Worm (Caenorhabditis elegans): ENCODE data around the gene R31.2.

Gene R31.2

DNA sequence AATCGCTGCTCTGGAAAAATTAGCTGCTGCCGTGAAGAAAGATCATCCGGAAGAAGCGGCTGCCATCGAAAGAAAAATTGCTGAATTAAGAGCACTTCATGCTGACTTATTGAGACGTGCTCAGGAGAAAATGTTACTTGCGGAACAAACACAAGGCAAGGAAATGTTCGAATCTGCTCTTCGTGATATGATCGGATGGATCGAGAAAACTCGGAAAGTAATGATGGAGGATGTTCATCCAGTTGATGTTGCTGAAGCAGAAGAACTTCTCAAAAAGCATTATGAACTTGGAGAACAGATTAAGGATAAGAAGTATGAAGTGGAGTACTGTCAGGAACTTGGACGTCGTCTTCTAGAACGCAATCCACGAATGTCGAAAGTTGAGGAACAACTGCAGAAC, 11.4 kb upstream of the R31.2 start:
- TF ChIP-seq klf-2 (GFP tag; conservative IDR thresholded peaks at IDR 0.05), result no peak
- TF ChIP-seq tab-1 (GFP tag; IDR thresholded peaks at IDR 0.05), result no peak
- TF ChIP-seq med-1 (GFP tag; optimal IDR thresholded peaks at IDR 0.05; ENCODE audit: insufficient read depth), result no peak
- TF ChIP-seq T22C8.4 (GFP tag; IDR thresholded peaks at IDR 0.05), result no peak
- TF ChIP-seq ref-1 (GFP tag; conservative IDR thresholded peaks at IDR 0.05), result no peak
- no peak for TF ChIP-seq cog-1 (tag; optimal IDR thresholded peaks at IDR 0.05)
- TF ChIP-seq ztf-29 (GFP tag; IDR thresholded peaks at IDR 0.05), result no peak
- no peak for TF ChIP-seq flt-1 (GFP tag; IDR thresholded peaks at IDR 0.05)
- no peak for TF ChIP-seq ztf-23 (GFP tag; IDR thresholded peaks at IDR 0.05)

DNA sequence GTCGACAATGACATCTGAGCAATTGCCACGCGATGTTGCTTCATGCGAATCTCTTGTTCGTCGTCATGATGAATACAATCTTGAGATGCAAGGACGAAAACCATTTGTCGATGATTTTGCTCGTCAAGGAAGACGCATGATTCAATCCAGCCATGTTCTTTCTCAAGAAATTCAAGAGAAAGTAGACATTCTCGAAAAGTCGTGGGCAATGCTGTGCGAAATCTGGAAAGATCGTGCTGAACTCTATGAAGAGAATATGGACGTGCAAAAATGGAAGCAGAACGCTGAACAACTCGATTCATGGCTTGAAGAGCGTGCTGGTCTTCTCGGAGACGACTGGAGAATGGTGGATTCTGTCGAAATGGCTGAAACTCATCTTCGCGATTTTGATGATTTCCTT, 4.1 kb upstream of the R31.2 start:
- TF ChIP-seq cog-1 (tag; optimal IDR thresholded peaks at IDR 0.05) (no peak), ztf-23 (GFP tag; IDR thresholded peaks at IDR 0.05) (no peak), klf-2 (GFP tag; conservative IDR thresholded peaks at IDR 0.05) (no peak), tab-1 (GFP tag; IDR thresholded peaks at IDR 0.05) (no peak), ztf-29 (GFP tag; IDR thresholded peaks at IDR 0.05) (no peak), T22C8.4 (GFP tag; IDR thresholded peaks at IDR 0.05) (no peak), flt-1 (GFP tag; IDR thresholded peaks at IDR 0.05) (no peak), med-1 (GFP tag; optimal IDR thresholded peaks at IDR 0.05; ENCODE audit: insufficient read depth) (no peak), ref-1 (GFP tag; conservative IDR thresholded peaks at IDR 0.05) (no peak)

DNA sequence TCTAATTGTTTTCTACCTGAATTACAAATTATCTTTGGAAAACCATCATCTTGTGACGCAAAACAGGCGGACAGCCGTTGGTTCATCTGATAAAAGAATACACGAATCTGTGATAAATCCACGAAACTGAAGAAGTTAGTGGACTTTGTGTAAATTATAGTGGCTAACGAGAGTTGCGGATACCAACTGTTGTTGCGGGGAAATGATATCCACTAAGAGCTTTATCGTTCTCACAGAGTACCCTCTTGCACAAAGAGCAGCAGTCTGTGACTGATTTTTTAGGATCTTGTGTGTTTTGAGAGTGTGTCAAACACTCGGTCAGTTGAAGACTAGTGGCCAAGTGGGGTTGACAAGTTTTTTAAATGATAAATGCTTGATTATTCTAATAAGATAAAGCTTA, 2.3 kb downstream of the R31.2 start:
- TF ChIP-seq ref-1 (GFP tag; conservative IDR thresholded peaks at IDR 0.05) (no peak), flt-1 (GFP tag; IDR thresholded peaks at IDR 0.05) (no peak), cog-1 (tag; optimal IDR thresholded peaks at IDR 0.05) (no peak), med-1 (GFP tag; optimal IDR thresholded peaks at IDR 0.05; ENCODE audit: insufficient read depth) (no peak), ztf-23 (GFP tag; IDR thresholded peaks at IDR 0.05) (no peak), klf-2 (GFP tag; conservative IDR thresholded peaks at IDR 0.05) (no peak), tab-1 (GFP tag; IDR thresholded peaks at IDR 0.05) (no peak), ztf-29 (GFP tag; IDR thresholded peaks at IDR 0.05) (no peak), T22C8.4 (GFP tag; IDR thresholded peaks at IDR 0.05) (no peak)

DNA sequence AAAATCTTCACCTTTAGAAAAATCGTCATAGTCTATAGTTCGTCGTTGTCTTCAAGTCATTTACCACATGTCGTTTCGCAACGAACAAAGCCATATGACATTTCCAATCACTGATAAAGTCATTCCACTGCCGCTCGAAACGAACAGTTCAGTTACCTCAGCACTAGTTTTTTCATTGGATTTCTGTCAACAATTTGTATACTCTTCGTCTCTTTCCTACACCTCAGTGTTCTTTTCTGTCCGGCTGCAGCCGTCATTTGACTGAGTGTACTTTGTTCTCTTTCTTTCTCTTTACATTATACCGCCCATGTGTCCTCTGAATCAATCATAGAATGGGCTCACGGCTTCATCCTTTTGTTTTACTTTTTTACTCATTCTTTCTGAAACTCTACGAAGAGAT, 3.9 kb downstream of the R31.2 start:
- TF ChIP-seq T22C8.4 (GFP tag; IDR thresholded peaks at IDR 0.05), result no peak
- TF ChIP-seq cog-1 (tag; optimal IDR thresholded peaks at IDR 0.05), result no peak
- TF ChIP-seq ztf-23 (GFP tag; IDR thresholded peaks at IDR 0.05), result no peak

DNA sequence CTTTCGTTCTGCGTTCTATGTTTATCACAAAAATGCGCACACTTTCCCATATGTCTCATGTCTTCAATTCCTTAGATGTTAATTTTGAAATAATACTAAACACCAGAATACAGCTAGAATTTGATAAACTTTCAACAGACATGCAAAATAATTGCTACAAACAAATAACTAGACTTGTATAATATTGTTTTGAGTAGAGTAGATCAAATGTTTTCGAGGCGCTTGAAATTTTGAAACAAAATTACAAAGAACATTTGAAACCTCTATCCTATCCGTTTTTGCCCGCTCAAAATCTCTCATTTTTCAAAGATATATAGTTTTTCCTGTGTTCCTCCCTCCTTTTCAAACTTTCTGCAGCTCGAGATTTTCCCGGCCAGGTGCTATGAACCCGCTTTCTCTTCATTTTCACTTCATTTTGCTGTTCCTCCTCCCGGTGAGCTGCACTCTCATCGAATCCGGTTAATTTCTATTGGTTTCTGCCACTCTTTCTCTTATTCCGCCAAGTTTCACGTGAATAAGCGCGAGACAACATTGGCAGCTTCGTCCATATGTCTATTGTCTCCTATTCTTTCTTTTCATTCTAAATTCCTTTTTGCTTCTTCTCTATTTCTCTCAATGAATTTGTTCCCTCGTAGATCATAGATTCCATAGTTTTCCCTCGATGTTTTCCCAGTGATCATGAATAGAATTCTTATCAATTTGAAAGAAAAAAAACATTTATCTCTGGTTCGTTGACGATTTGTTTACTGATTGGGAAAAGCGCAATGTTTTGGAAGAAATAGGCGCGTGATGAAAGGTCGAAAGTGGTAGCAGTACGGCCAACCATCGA, 4.5 kb downstream of the R31.2 start:
- TF ChIP-seq med-1 (GFP tag; optimal IDR thresholded peaks at IDR 0.05; ENCODE audit: insufficient read depth) (no peak), ztf-23 (GFP tag; IDR thresholded peaks at IDR 0.05) (no peak), ztf-29 (GFP tag; IDR thresholded peaks at IDR 0.05) (no peak), ref-1 (GFP tag; conservative IDR thresholded peaks at IDR 0.05) (no peak), cog-1 (tag; optimal IDR thresholded peaks at IDR 0.05) (no peak), klf-2 (GFP tag; conservative IDR thresholded peaks at IDR 0.05) (no peak), tab-1 (GFP tag; IDR thresholded peaks at IDR 0.05) (no peak), flt-1 (GFP tag; IDR thresholded peaks at IDR 0.05) (no peak), T22C8.4 (GFP tag; IDR thresholded peaks at IDR 0.05) (no peak)

DNA sequence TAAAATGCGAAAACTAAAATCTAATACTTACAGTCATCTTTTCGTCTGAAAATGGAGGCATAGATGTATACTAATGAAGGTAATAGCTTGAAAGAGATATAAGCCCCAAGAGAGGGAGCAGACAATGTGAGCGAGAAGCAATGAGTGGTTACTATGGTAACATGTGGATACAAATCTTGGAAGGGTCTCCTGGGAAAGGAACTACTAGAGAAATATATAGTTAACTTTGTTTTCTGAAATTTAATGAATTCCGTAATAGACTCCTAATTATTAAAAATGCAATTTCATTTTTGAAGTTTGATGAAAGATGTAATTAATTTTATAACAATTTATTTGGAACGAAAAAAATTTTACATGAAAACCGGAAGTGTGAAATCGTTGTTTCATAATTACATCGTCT, 10.0 kb downstream of the R31.2 start, which contains the start of gene osm-6:
osm-6 (minus strand) TSS at position 101 of the 400 bp plus-strand sequence.
- no peak for TF ChIP-seq ref-1 (GFP tag; conservative IDR thresholded peaks at IDR 0.05)
- TF ChIP-seq tab-1 (GFP tag; IDR thresholded peaks at IDR 0.05), result no peak
- TF ChIP-seq cog-1 (tag; optimal IDR thresholded peaks at IDR 0.05), result no peak
- no peak for TF ChIP-seq ztf-23 (GFP tag; IDR thresholded peaks at IDR 0.05)
- no peak for TF ChIP-seq med-1 (GFP tag; optimal IDR thresholded peaks at IDR 0.05; ENCODE audit: insufficient read depth)
- TF ChIP-seq ztf-29 (GFP tag; IDR thresholded peaks at IDR 0.05), result no peak
- TF ChIP-seq klf-2 (GFP tag; conservative IDR thresholded peaks at IDR 0.05), result no peak
- no peak for TF ChIP-seq flt-1 (GFP tag; IDR thresholded peaks at IDR 0.05)
- no peak for TF ChIP-seq T22C8.4 (GFP tag; IDR thresholded peaks at IDR 0.05)

DNA sequence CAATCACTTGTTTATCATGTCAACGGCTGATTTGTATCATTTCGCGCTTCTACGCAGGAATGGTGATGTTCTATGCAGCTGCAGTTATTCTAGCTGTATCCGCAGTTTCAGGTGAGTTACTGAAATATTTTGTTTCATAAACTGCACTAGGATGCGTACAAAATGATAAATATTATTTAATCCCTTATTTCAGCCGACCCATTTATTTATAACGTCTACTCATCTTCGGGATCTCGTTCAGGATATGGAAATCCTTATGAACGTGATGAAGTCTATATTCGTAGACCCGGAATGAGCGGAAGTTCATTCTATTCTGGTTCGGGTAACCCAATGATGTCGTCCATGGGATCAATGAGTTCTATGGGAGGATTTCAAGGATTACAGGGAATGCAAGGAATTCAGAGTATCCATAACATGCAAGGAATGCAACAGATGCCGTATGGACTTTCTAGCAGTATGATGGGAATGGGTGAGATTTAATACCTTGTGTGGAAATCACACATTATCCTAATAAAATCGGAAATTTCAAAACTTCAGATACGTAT, 11.7 kb downstream of the R31.2 start, which contains the start of gene F58H1.2:
F58H1.2 (plus strand) TSS at position 51 of the 545 bp plus-strand sequence.
- TF ChIP-seq tab-1 (GFP tag; IDR thresholded peaks at IDR 0.05), result no peak
- no peak for TF ChIP-seq flt-1 (GFP tag; IDR thresholded peaks at IDR 0.05)
- TF ChIP-seq ztf-23 (GFP tag; IDR thresholded peaks at IDR 0.05), result no peak
- no peak for TF ChIP-seq ztf-29 (GFP tag; IDR thresholded peaks at IDR 0.05)
- TF ChIP-seq klf-2 (GFP tag; conservative IDR thresholded peaks at IDR 0.05), result no peak
- no peak for TF ChIP-seq cog-1 (tag; optimal IDR thresholded peaks at IDR 0.05)
- no peak for TF ChIP-seq ref-1 (GFP tag; conservative IDR thresholded peaks at IDR 0.05)
- TF ChIP-seq T22C8.4 (GFP tag; IDR thresholded peaks at IDR 0.05), result no peak
- TF ChIP-seq med-1 (GFP tag; optimal IDR thresholded peaks at IDR 0.05; ENCODE audit: insufficient read depth), result no peak

DNA sequence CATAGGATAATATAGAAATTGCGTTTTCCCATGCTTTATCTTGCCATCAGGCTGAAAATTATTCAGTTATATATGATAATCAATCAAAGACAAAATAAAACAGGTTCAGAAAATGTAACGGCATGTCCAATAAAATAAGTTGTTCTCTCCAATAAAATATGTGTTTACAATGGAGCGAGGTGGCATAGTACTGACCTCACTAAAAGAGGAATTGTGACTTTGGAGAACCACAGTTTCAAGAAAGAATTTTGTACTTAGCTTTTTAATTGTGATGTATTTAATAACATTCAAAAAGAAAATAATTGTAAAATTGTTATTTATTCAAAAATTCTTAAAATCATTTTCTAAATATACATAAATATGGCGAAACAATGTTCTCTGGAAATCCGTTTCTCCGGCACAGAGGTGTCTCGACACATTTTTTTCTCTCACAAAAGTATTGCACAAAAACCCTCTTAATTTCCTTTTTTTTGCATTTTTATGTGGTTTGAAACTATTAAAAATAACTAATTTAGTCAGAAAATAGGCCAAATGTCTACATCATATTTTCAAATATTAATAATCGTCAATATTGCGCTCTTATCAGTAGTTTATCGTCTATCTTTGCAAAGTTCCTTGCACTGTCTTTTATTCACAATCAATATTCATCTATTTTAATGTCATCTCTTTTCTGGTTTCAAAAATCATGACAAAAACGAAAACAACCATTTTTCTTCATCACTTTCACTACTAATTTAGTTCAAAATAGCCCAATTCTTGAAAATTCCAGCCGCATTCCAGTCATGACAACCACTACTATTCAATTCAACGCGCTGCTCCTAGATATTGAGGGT, 16.0 kb downstream of the R31.2 start, which contains the start of the genes aman-2 and F58H1.3:
aman-2 (minus strand) TSS at position 51 of the 833 bp plus-strand sequence.
F58H1.3 (plus strand) TSS at position 783 of the 833 bp plus-strand sequence.
- TF ChIP-seq klf-2 (GFP tag; conservative IDR thresholded peaks at IDR 0.05), result no peak
- TF ChIP-seq cog-1 (tag; optimal IDR thresholded peaks at IDR 0.05), result peak; percentile 81
- no peak for TF ChIP-seq ztf-29 (GFP tag; IDR thresholded peaks at IDR 0.05)
- no peak for TF ChIP-seq T22C8.4 (GFP tag; IDR thresholded peaks at IDR 0.05)
- peak; percentile 78 for TF ChIP-seq ztf-23 (GFP tag; IDR thresholded peaks at IDR 0.05)
- no peak for TF ChIP-seq med-1 (GFP tag; optimal IDR thresholded peaks at IDR 0.05; ENCODE audit: insufficient read depth)
- TF ChIP-seq tab-1 (GFP tag; IDR thresholded peaks at IDR 0.05), result no peak
- no peak for TF ChIP-seq ref-1 (GFP tag; conservative IDR thresholded peaks at IDR 0.05)
- TF ChIP-seq flt-1 (GFP tag; IDR thresholded peaks at IDR 0.05), result no peak

Measured in whole organism, midembryonic.